Worm (Caenorhabditis elegans) whole organism, L1 larva: ENCODE results near the gene R11G11.16.

ENCODE experiments used
- C16A3.4 ChIP-seq: fragments of 150-350 bp; optimal IDR thresholded peaks from 2 replicates; lab custom pipeline; 2014; ENCODE audit warnings: missing biosample characterization, missing genetic modification characterization
- F16B12.6 ChIP-seq: fragments of 150-350 bp; optimal IDR thresholded peaks from 2 replicates; lab custom pipeline; 2014; ENCODE audit warnings: missing biosample characterization, missing genetic modification characterization
- aha-1 ChIP-seq: fragments of 150-350 bp; optimal IDR thresholded peaks from 2 replicates; lab custom pipeline; 2014; ENCODE audit warnings: missing biosample characterization, missing genetic modification characterization
- alr-1 ChIP-seq: fragments of 200-800 bp; sonication (Bioruptor generic); optimal IDR thresholded peaks from 2 replicates; lab custom pipeline; 2018; ENCODE audit warnings: borderline replicate concordance, mild to moderate bottlenecking, missing genetic modification characterization, missing compliant biosample characterization
- blmp-1 ChIP-seq: fragments of 150-350 bp; optimal IDR thresholded peaks from 2 replicates; lab custom pipeline; 2014; ENCODE audit warnings: missing biosample characterization, missing genetic modification characterization
- ceh-63 ChIP-seq: fragments of 200-800 bp; sonication (Bioruptor generic); optimal IDR thresholded peaks from 2 replicates; lab custom pipeline; 2018; ENCODE audit warnings: mild to moderate bottlenecking, missing genetic modification characterization, missing compliant biosample characterization
- ceh-8 ChIP-seq: fragments of 200-800 bp; sonication (Bioruptor generic); optimal IDR thresholded peaks from 2 replicates; lab custom pipeline; 2018; ENCODE audit warnings: mild to moderate bottlenecking, missing genetic modification characterization, moderate library complexity, missing compliant biosample characterization
- ceh-88 ChIP-seq: fragments of 200-800 bp; sonication (Bioruptor generic); IDR thresholded peaks from 2 replicates; pipeline ENCODE4 v1.3.6; 2022; ENCODE audit warnings: missing genetic modification characterization, missing compliant biosample characterization
- ceh-90 ChIP-seq: sonication (generic microtip); optimal IDR thresholded peaks from 2 replicates; lab custom pipeline; 2016; ENCODE audit warnings: missing genetic modification characterization, missing compliant biosample characterization
- ces-1 ChIP-seq: fragments of 150-350 bp; optimal IDR thresholded peaks from 2 replicates; lab custom pipeline; 2014; ENCODE audit warnings: missing biosample characterization, missing genetic modification reagents, missing genetic modification characterization
- egl-13 ChIP-seq: sonication (generic microtip); optimal IDR thresholded peaks from 2 replicates; lab custom pipeline; 2016; ENCODE audit warnings: missing genotype, missing genetic modification reagents, missing genetic modification characterization, missing compliant biosample characterization
- egl-27 ChIP-seq, 2 experiments: fragments of 150-350 bp in 1 of 2; sonication (generic microtip); optimal IDR thresholded peaks; 3 replicates each; lab custom pipeline; 2017 to 2018; ENCODE audit warnings: missing biosample characterization in 2 of 2, missing genetic modification characterization in 2 of 2, missing genetic modification reagents in 2 of 2
- elt-2 ChIP-seq: sonication (generic microtip); optimal IDR thresholded peaks from 2 replicates; lab custom pipeline; 2016; ENCODE audit warnings: missing genetic modification characterization, mild to moderate bottlenecking, inconsistent platforms, missing compliant biosample characterization, missing genetic modification reagents
- elt-3 ChIP-seq, 6 experiments: fragments of 150-350 bp in 1 of 6; sonication (generic microtip); optimal IDR thresholded peaks; 2 replicates each; lab custom pipeline; 2017 to 2018; ENCODE audit warnings: missing biosample characterization in 6 of 6, missing genetic modification characterization in 6 of 6, inconsistent platforms in 1 of 6
- fkh-10 ChIP-seq: sonication (generic microtip); optimal IDR thresholded peaks from 2 replicates; lab custom pipeline; 2017; ENCODE audit warnings: missing biosample characterization, missing genetic modification reagents, missing genetic modification characterization
- fkh-4 ChIP-seq: sonication (generic microtip); optimal IDR thresholded peaks from 2 replicates; lab custom pipeline; 2016; ENCODE audit warnings: missing compliant biosample characterization, missing genetic modification characterization, borderline replicate concordance
- fkh-8 ChIP-seq: sonication (generic microtip); optimal IDR thresholded peaks from 2 replicates; lab custom pipeline; 2016; ENCODE audit warnings: mild to moderate bottlenecking, missing genetic modification characterization, missing compliant biosample characterization
- fos-1 ChIP-seq: fragments of 150-350 bp; optimal IDR thresholded peaks from 2 replicates; lab custom pipeline; 2014; ENCODE audit warnings: missing biosample characterization, missing genetic modification characterization
- grh-1 ChIP-seq: fragments of 200-800 bp; sonication (Bioruptor generic); IDR thresholded peaks from 2 replicates; pipeline ENCODE4 v1.3.6; 2022; ENCODE audit warnings: missing genetic modification reagents, missing genetic modification characterization, missing compliant biosample characterization
- hlh-17 ChIP-seq: fragments of 200-800 bp; sonication (Bioruptor generic); optimal IDR thresholded peaks from 2 replicates; lab custom pipeline; 2018; ENCODE audit warnings: missing genetic modification characterization, mild to moderate bottlenecking, missing compliant biosample characterization, moderate library complexity, borderline replicate concordance
- irx-1 ChIP-seq: sonication (generic microtip); optimal IDR thresholded peaks from 2 replicates; lab custom pipeline; 2016; ENCODE audit warnings: missing genetic modification characterization, missing compliant biosample characterization
- isw-1 ChIP-seq: fragments of 200-800 bp; sonication (Bioruptor generic); IDR thresholded peaks from 2 replicates; pipeline ENCODE4 v1.3.6; 2022; ENCODE audit warnings: missing genetic modification characterization, missing compliant biosample characterization
- jun-1 ChIP-seq: fragments of 150-350 bp; optimal IDR thresholded peaks from 2 replicates; lab custom pipeline; 2014; ENCODE audit warnings: missing biosample characterization, missing genetic modification reagents, missing genetic modification characterization
- lin-13 ChIP-seq: fragments of 150-350 bp; optimal IDR thresholded peaks from 2 replicates; lab custom pipeline; 2014; ENCODE audit warnings: missing biosample characterization, missing genetic modification reagents, missing genetic modification characterization
- lin-39 ChIP-seq: fragments of 150-350 bp; optimal IDR thresholded peaks from 2 replicates; lab custom pipeline; 2014; ENCODE audit warnings: missing biosample characterization, missing genetic modification reagents, missing genetic modification characterization
- lir-3 ChIP-seq: sonication (generic microtip); optimal IDR thresholded peaks from 2 replicates; lab custom pipeline; 2016; ENCODE audit warnings: mild to moderate bottlenecking, missing genetic modification characterization, moderate library complexity, missing compliant biosample characterization; ENCODE audit not compliant: poor library complexity
- lsy-2 ChIP-seq, 2 experiments: fragments of 150-350 bp; optimal IDR thresholded peaks; 2 replicates each; lab custom pipeline; 2014; ENCODE audit warnings: missing biosample characterization in 2 of 2, missing genetic modification characterization in 2 of 2
- mab-9 ChIP-seq: fragments of 200-800 bp; sonication (Bioruptor generic); IDR thresholded peaks from 2 replicates; pipeline ENCODE4 v1.3.6; 2022; ENCODE audit warnings: missing genetic modification reagents, missing genetic modification characterization, missing compliant biosample characterization
- mdl-1 ChIP-seq, 2 experiments: fragments of 150-350 bp; optimal IDR thresholded peaks; 2 replicates each; lab custom pipeline; 2014 to 2017; ENCODE audit warnings: missing biosample characterization in 2 of 2, missing genetic modification characterization in 2 of 2, inconsistent platforms in 1 of 2
- mef-2 ChIP-seq: fragments of 150-350 bp; optimal IDR thresholded peaks from 2 replicates; lab custom pipeline; 2014; ENCODE audit warnings: missing biosample characterization, missing genetic modification characterization
- nhr-11 ChIP-seq: fragments of 150-350 bp; optimal IDR thresholded peaks from 2 replicates; lab custom pipeline; 2014; ENCODE audit warnings: missing biosample characterization, missing genetic modification characterization
- nhr-12 ChIP-seq: sonication (generic microtip); optimal IDR thresholded peaks from 2 replicates; lab custom pipeline; 2017; ENCODE audit warnings: missing biosample characterization, missing genetic modification characterization
- nhr-19 ChIP-seq: fragments of 200-800 bp; sonication (Bioruptor generic); conservative IDR thresholded peaks from 2 replicates; pipeline ENCODE4 v1.3.6; 2022; ENCODE audit warnings: missing genetic modification characterization, missing compliant biosample characterization
- nhr-237 ChIP-seq: fragments of 150-350 bp; optimal IDR thresholded peaks from 2 replicates; lab custom pipeline; 2014; ENCODE audit warnings: missing biosample characterization, missing genetic modification characterization
- nhr-28 ChIP-seq: fragments of 150-350 bp; optimal IDR thresholded peaks from 2 replicates; lab custom pipeline; 2014; ENCODE audit warnings: missing biosample characterization, missing genetic modification characterization
- nhr-76 ChIP-seq: sonication (generic microtip); optimal IDR thresholded peaks from 2 replicates; lab custom pipeline; 2017; ENCODE audit warnings: missing biosample characterization, missing genetic modification characterization
- nhr-84 ChIP-seq: sonication (generic microtip); optimal IDR thresholded peaks from 2 replicates; lab custom pipeline; 2017; ENCODE audit warnings: missing biosample characterization, missing genetic modification characterization
- nhr-85 ChIP-seq: sonication (generic microtip); peaks from one replicate; lab custom pipeline; 2016; ENCODE audit warnings: missing genetic modification characterization, inconsistent platforms, missing compliant biosample characterization
- nhr-90 ChIP-seq: sonication (generic microtip); optimal IDR thresholded peaks from 2 replicates; lab custom pipeline; 2016; ENCODE audit warnings: mild to moderate bottlenecking, missing genetic modification characterization, missing compliant biosample characterization; ENCODE audit not compliant: poor library complexity
- pag-3 ChIP-seq: sonication (generic microtip); optimal IDR thresholded peaks from 2 replicates; lab custom pipeline; 2017; ENCODE audit warnings: missing genetic modification characterization, mild to moderate bottlenecking, missing compliant biosample characterization, antibody characterized with exemption, borderline replicate concordance; ENCODE audit not compliant: insufficient read depth
- pax-3 ChIP-seq: fragments of 200-800 bp; sonication (Bioruptor generic); optimal IDR thresholded peaks from 2 replicates; lab custom pipeline; 2018; ENCODE audit warnings: mild to moderate bottlenecking, missing genetic modification characterization, moderate library complexity, missing compliant biosample characterization
- rnt-1 ChIP-seq: sonication (generic microtip); optimal IDR thresholded peaks from 2 replicates; lab custom pipeline; 2016; ENCODE audit warnings: mild to moderate bottlenecking, missing genetic modification characterization, moderate library complexity, missing compliant biosample characterization
- skn-1 ChIP-seq: fragments of 150-350 bp; optimal IDR thresholded peaks from 2 replicates; lab custom pipeline; 2014; ENCODE audit warnings: missing biosample characterization, missing genetic modification characterization
- snpc-4 ChIP-seq: fragments of 150-350 bp; optimal IDR thresholded peaks from 2 replicates; lab custom pipeline; 2014; ENCODE audit warnings: missing biosample characterization, missing genetic modification characterization
- snu-23 ChIP-seq: sonication (generic microtip); optimal IDR thresholded peaks from 2 replicates; lab custom pipeline; 2016; ENCODE audit warnings: missing genetic modification characterization, missing compliant biosample characterization
- tlp-1 ChIP-seq: fragments of 150-350 bp; optimal IDR thresholded peaks from 2 replicates; lab custom pipeline; 2014; ENCODE audit warnings: missing biosample characterization, missing genetic modification characterization
- unc-30 ChIP-seq: sonication (generic microtip); optimal IDR thresholded peaks from 2 replicates; lab custom pipeline; 2017; ENCODE audit warnings: missing biosample characterization, missing genetic modification characterization
- unc-62 ChIP-seq: fragments of 150-350 bp; optimal IDR thresholded peaks from 2 replicates; lab custom pipeline; 2014; ENCODE audit warnings: missing biosample characterization, missing genetic modification reagents, missing genetic modification characterization
- unc-86 ChIP-seq: sonication (generic microtip); optimal IDR thresholded peaks from 2 replicates; lab custom pipeline; 2016; ENCODE audit warnings: missing genetic modification characterization, missing compliant biosample characterization
- vab-15 ChIP-seq: sonication (generic microtip); optimal IDR thresholded peaks from 2 replicates; lab custom pipeline; 2017; ENCODE audit warnings: missing genotype, mild to moderate bottlenecking, missing genetic modification characterization, missing compliant biosample characterization
- xbp-1 ChIP-seq: sonication (generic microtip); optimal IDR thresholded peaks from 2 replicates; lab custom pipeline; 2016; ENCODE audit warnings: missing genetic modification characterization, missing compliant biosample characterization
- zip-4 ChIP-seq: fragments of 200-800 bp; sonication (Bioruptor generic); optimal IDR thresholded peaks from 2 replicates; lab custom pipeline; 2018; ENCODE audit warnings: mild to moderate bottlenecking, missing genetic modification characterization, moderate library complexity, missing compliant biosample characterization
- ztf-11 ChIP-seq, 2 experiments: sonication (generic microtip); optimal IDR thresholded peaks; 2 replicates each; lab custom pipeline; 2016 to 2017; ENCODE audit warnings: missing genetic modification characterization in 2 of 2, missing biosample characterization in 1 of 2, missing compliant biosample characterization in 1 of 2

The R11G11.16 gene

ce11 chrV:532046-532445 is 7.1 kb upstream of the R11G11.16 start, which contains the start of gene nhr-58:
nhr-58 (plus strand) TSS chrV:532259.
- TF ChIP-seq isw-1 (GFP tag; lab: Robert Waterston, UW): no peak
- peak in 1 of 2 experiments; percentile 71 for TF ChIP-seq mdl-1 (tag; optimal IDR thresholded peaks at IDR 0.05; lab: Kevin White, UChicago)
- no peak for TF ChIP-seq pax-3 (tag; lab: Kevin White, UChicago)
- no peak for TF ChIP-seq irx-1
- no peak for TF ChIP-seq lir-3 (tag; lab: Kevin White, UChicago)
- TF ChIP-seq alr-1 (tag; lab: Kevin White, UChicago): no peak
- peak; percentile 90 for TF ChIP-seq blmp-1 (tag; lab: Kevin White, UChicago)
- TF ChIP-seq elt-3 (tag; optimal IDR thresholded peaks at IDR 0.05; lab: Kevin White, UChicago): peak in 2 of 6 experiments; percentile 18 to 29
- no peak for TF ChIP-seq snpc-4 (tag; lab: Kevin White, UChicago)
- TF ChIP-seq lsy-2 (tag; optimal IDR thresholded peaks at IDR 0.05; lab: Kevin White, UChicago): no peak
- no peak for TF ChIP-seq nhr-237 (tag; lab: Kevin White, UChicago)
- no peak for TF ChIP-seq F16B12.6 (tag; lab: Kevin White, UChicago)
- no peak for TF ChIP-seq tlp-1
- peak; percentile 6 for TF ChIP-seq fos-1 (tag; lab: Kevin White, UChicago)
- no peak for TF ChIP-seq unc-86 (tag; lab: Kevin White, UChicago)
- no peak for TF ChIP-seq ceh-8
- TF ChIP-seq mab-9 (GFP tag; lab: Robert Waterston, UW): no peak
- TF ChIP-seq skn-1: peak; percentile 43
- no peak for TF ChIP-seq egl-13 (tag; lab: Kevin White, UChicago)
- TF ChIP-seq pag-3 (tag; lab: Kevin White, UChicago): no peak
- TF ChIP-seq unc-62 (GFP tag; lab: Kevin White, UChicago): no peak
- TF ChIP-seq C16A3.4 (tag; lab: Kevin White, UChicago): peak; percentile 20
- peak; percentile 72 for TF ChIP-seq snu-23 (GFP tag; lab: Kevin White, UChicago)
- TF ChIP-seq nhr-28 (tag; lab: Kevin White, UChicago): no peak
- peak; percentile 70 to 83 for TF ChIP-seq egl-27 (tag; optimal IDR thresholded peaks at IDR 0.05; lab: Kevin White, UChicago)
- no peak for TF ChIP-seq ces-1 (GFP tag; lab: Kevin White, UChicago)
- no peak for TF ChIP-seq mef-2
- no peak for TF ChIP-seq ztf-11 (tag; optimal IDR thresholded peaks at IDR 0.05; lab: Kevin White, UChicago)
- TF ChIP-seq nhr-85 (tag; lab: Kevin White, UChicago): peak; percentile 83
- no peak for TF ChIP-seq nhr-84 (tag; lab: Kevin White, UChicago)
- TF ChIP-seq unc-30 (tag; lab: Kevin White, UChicago): no peak
- peak; percentile 75 for TF ChIP-seq fkh-8 (tag; lab: Kevin White, UChicago)
- no peak for TF ChIP-seq aha-1 (tag; lab: Kevin White, UChicago)
- no peak for TF ChIP-seq xbp-1 (tag; lab: Kevin White, UChicago)
- TF ChIP-seq rnt-1 (tag; lab: Kevin White, UChicago): peak; percentile 45
- no peak for TF ChIP-seq nhr-12 (tag; lab: Kevin White, UChicago)
- TF ChIP-seq fkh-4: no peak
- no peak for TF ChIP-seq lin-13 (GFP tag; lab: Kevin White, UChicago)
- no peak for TF ChIP-seq ceh-63 (GFP tag; lab: Kevin White, UChicago)
- peak; percentile 58 for TF ChIP-seq nhr-19 (GFP tag; lab: Robert Waterston, UW)
- no peak for TF ChIP-seq lin-39 (tag; lab: Kevin White, UChicago)
- TF ChIP-seq ceh-88 (GFP tag; lab: Robert Waterston, UW): no peak
- no peak for TF ChIP-seq ceh-90
- no peak for TF ChIP-seq hlh-17
- TF ChIP-seq grh-1 (GFP tag; lab: Robert Waterston, UW): no peak
- no peak for TF ChIP-seq vab-15
- no peak for TF ChIP-seq fkh-10 (GFP tag; lab: Kevin White, UChicago)
- TF ChIP-seq zip-4 (GFP tag; lab: Kevin White, UChicago): no peak
- TF ChIP-seq nhr-90: peak; percentile 27
- TF ChIP-seq elt-2 (tag; lab: Kevin White, UChicago): peak; percentile 65
- peak; percentile 66 for TF ChIP-seq jun-1 (tag; lab: Kevin White, UChicago)
- peak; percentile 59 for TF ChIP-seq nhr-11
- no peak for TF ChIP-seq nhr-76 (tag; lab: Kevin White, UChicago)
